Worm (Caenorhabditis elegans) whole organism, L1 larva: ENCODE measurements around the gene H03G16.1.

Source experiments
- egl-27 ChIP-seq, 2 experiments: fragments of 150-350 bp in 1 of 2; sonication (generic microtip); optimal IDR thresholded peaks; 3 replicates each; lab custom pipeline; 2017 to 2018; ENCODE audit warnings: missing biosample characterization in 2 of 2, missing genetic modification characterization in 2 of 2, missing genetic modification reagents in 2 of 2
- fkh-10 ChIP-seq: sonication (generic microtip); optimal IDR thresholded peaks from 2 replicates; lab custom pipeline; 2017; ENCODE audit warnings: missing biosample characterization, missing genetic modification reagents, missing genetic modification characterization
- fos-1 ChIP-seq: fragments of 150-350 bp; optimal IDR thresholded peaks from 2 replicates; lab custom pipeline; 2014; ENCODE audit warnings: missing biosample characterization, missing genetic modification characterization
- nhr-12 ChIP-seq: sonication (generic microtip); optimal IDR thresholded peaks from 2 replicates; lab custom pipeline; 2017; ENCODE audit warnings: missing biosample characterization, missing genetic modification characterization
- nhr-237 ChIP-seq: fragments of 150-350 bp; optimal IDR thresholded peaks from 2 replicates; lab custom pipeline; 2014; ENCODE audit warnings: missing biosample characterization, missing genetic modification characterization
- rnt-1 ChIP-seq: sonication (generic microtip); optimal IDR thresholded peaks from 2 replicates; lab custom pipeline; 2016; ENCODE audit warnings: mild to moderate bottlenecking, missing genetic modification characterization, moderate library complexity, missing compliant biosample characterization
- snpc-4 ChIP-seq: fragments of 150-350 bp; optimal IDR thresholded peaks from 2 replicates; lab custom pipeline; 2014; ENCODE audit warnings: missing biosample characterization, missing genetic modification characterization
- sox-4 ChIP-seq: sonication (generic microtip); optimal IDR thresholded peaks from 2 replicates; lab custom pipeline; 2016; ENCODE audit warnings: missing genetic modification characterization, missing compliant biosample characterization
- swsn-7 ChIP-seq: sonication (generic microtip); optimal IDR thresholded peaks from 2 replicates; lab custom pipeline; 2016; ENCODE audit warnings: missing genetic modification characterization, missing compliant biosample characterization

DNA sequence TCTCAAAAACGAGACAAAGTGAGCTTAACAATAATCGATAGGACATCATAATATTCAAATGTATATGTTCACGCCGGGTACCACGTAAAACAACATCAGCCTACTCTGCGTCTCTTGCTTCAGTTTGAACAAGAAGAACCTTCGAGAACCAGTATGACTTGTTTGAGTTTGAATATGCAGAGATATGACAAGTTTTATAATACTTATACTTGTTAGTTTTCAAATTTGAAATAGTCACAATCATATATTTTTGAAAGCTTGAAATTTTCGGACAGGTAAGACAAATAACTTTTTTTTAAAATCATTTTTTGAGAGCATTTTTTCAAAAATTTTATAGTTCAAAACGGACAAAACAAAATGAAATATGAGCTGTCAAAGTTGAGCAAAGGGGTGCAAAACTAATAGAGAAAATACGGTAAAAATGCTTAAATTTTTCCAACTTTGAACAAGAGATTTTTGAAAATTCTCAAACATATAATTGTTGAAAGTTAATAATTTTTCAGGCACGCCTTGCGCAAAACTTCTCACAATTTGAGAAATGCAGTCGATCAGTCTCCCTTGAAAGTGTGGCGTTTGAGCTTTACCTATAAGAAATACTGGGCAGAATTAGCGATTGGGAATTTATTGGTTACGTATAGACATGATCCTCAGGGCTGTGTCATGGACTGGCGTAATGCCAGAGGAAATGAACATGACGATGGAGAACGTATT is at the start of gene H03G16.1:
- TF ChIP-seq nhr-12 (tag; lab: Kevin White, UChicago) (no peak), fkh-10 (GFP tag; lab: Kevin White, UChicago) (no peak), sox-4 (tag; lab: Kevin White, UChicago) (no peak), egl-27 (tag; optimal IDR thresholded peaks at IDR 0.05; lab: Kevin White, UChicago) (no peak), rnt-1 (tag; lab: Kevin White, UChicago) (no peak), snpc-4 (tag; lab: Kevin White, UChicago) (no peak), nhr-237 (tag; lab: Kevin White, UChicago) (no peak), fos-1 (tag; lab: Kevin White, UChicago) (no peak), swsn-7 (tag; lab: Kevin White, UChicago) (no peak)
